Worm (Caenorhabditis elegans) whole organism, L4/young adult: Measurements from ENCODE around the gene rnp-5.

Source experiments
- W03F9.2 ChIP-seq: fragments of 150-350 bp; optimal IDR thresholded peaks from 2 replicates; lab custom pipeline; 2014; ENCODE audit warnings: missing biosample characterization, missing genetic modification characterization
- dao-5 ChIP-seq: sonication (generic microtip); optimal IDR thresholded peaks from 2 replicates; lab custom pipeline; 2016; ENCODE audit warnings: missing genotype, missing genetic modification characterization, moderate library complexity, missing compliant biosample characterization
- him-1 ChIP-seq: sonication (generic microtip); optimal IDR thresholded peaks from 2 replicates; lab custom pipeline; 2016; ENCODE audit warnings: missing genotype, missing genetic modification reagents, missing genetic modification characterization, missing compliant biosample characterization

ce11 chrIII:832855-833504 is 20.7 kb downstream of the rnp-5 start, which contains the start of gene zip-2:
- no peak for TF ChIP-seq W03F9.2
- TF ChIP-seq him-1 (tag; lab: Kevin White, UChicago) = no peak
- TF ChIP-seq dao-5 (tag; lab: Kevin White, UChicago) = no peak
